Worm (Caenorhabditis elegans) whole organism, young adult: Measurements from ENCODE around the gene F46G11.2.
A peak's percentile ranks its signal among the peaks of the same experiment; 100 is the strongest.

Source experiments
- C17E4.6 ChIP-seq: fragments of 200-800 bp; sonication (Bioruptor generic); IDR thresholded peaks from 2 replicates; pipeline ENCODE4 v1.3.6; 2022; ENCODE audit warnings: missing genetic modification reagents, missing genetic modification characterization, missing compliant biosample characterization
- Y53F4B.3 ChIP-seq: fragments of 200-800 bp; sonication (Bioruptor generic); IDR thresholded peaks from 2 replicates; pipeline ENCODE4 v1.3.6; 2022; ENCODE audit warnings: missing genetic modification reagents, missing genetic modification characterization, missing compliant biosample characterization
- aptf-3 ChIP-seq: fragments of 200-800 bp; sonication (Bioruptor generic); IDR thresholded peaks from 2 replicates; pipeline ENCODE4 v1.3.6; 2022; ENCODE audit warnings: missing genetic modification characterization, missing compliant biosample characterization
- athp-1 ChIP-seq: sonication (generic microtip); optimal IDR thresholded peaks from 2 replicates; lab custom pipeline; 2017; ENCODE audit warnings: mild to moderate bottlenecking, missing genetic modification characterization, missing compliant biosample characterization
- cebp-1 ChIP-seq, 2 experiments: fragments of 200-800 bp in 1 of 2; sonication (Bioruptor generic) in 1 of 2; sonication (generic microtip) in 1 of 2; IDR thresholded peaks in 1 of 2; optimal IDR thresholded peaks in 1 of 2; 2 replicates each; pipeline versions ENCODE4 v1.3.6 to Lab custom; 2017 to 2022; ENCODE audit warnings: missing compliant biosample characterization in 2 of 2, missing genetic modification characterization in 2 of 2, mild to moderate bottlenecking in 1 of 2, missing genetic modification reagents in 1 of 2, moderate library complexity in 1 of 2
- dox-1 ChIP-seq: fragments of 200-800 bp; sonication (Bioruptor generic); IDR thresholded peaks from 2 replicates; pipeline ENCODE4 v1.3.6; 2022; ENCODE audit warnings: missing genetic modification reagents, missing genetic modification characterization, missing compliant biosample characterization
- ets-4 ChIP-seq: fragments of 200-800 bp; sonication (Bioruptor generic); optimal IDR thresholded peaks from 2 replicates; lab custom pipeline; 2018; ENCODE audit warnings: mild to moderate bottlenecking, missing genetic modification characterization, missing compliant biosample characterization
- let-607 ChIP-seq, 2 experiments: fragments of 200-800 bp in 1 of 2; sonication (Bioruptor generic) in 1 of 2; sonication (generic microtip) in 1 of 2; optimal IDR thresholded peaks; 2 replicates each; lab custom pipeline; 2016 to 2018; ENCODE audit warnings: mild to moderate bottlenecking in 2 of 2, missing compliant biosample characterization in 2 of 2, missing genetic modification characterization in 2 of 2, moderate library complexity in 2 of 2, missing genotype in 1 of 2
- lin-35 ChIP-seq, 3 experiments: fragments of 150-350 bp in 2 of 3; sonication (generic microtip) in 1 of 3; optimal IDR thresholded peaks; 2 replicates each; lab custom pipeline; 2014 to 2018; ENCODE audit warnings: missing biosample characterization in 3 of 3, missing genetic modification characterization in 3 of 3, missing genetic modification reagents in 3 of 3
- madf-3 ChIP-seq: fragments of 200-800 bp; sonication (Bioruptor generic); IDR thresholded peaks from 2 replicates; pipeline ENCODE4 v1.3.6; 2022; ENCODE audit warnings: missing genetic modification reagents, missing genetic modification characterization, missing compliant biosample characterization
- mes-4 ChIP-seq: sonication (generic microtip); optimal IDR thresholded peaks from 2 replicates; lab custom pipeline; 2016; ENCODE audit warnings: missing genotype, missing genetic modification characterization, missing compliant biosample characterization
- nhr-80 ChIP-seq: sonication (generic microtip); optimal IDR thresholded peaks from 2 replicates; lab custom pipeline; 2016; ENCODE audit warnings: missing genetic modification characterization, missing compliant biosample characterization
- pha-4 ChIP-seq: fragments of 150-350 bp; sonication (generic microtip); optimal IDR thresholded peaks from 2 replicates; lab custom pipeline; 2014; ENCODE audit warnings: missing biosample characterization, missing genetic modification reagents, missing genetic modification characterization
- sea-2 ChIP-seq: fragments of 200-800 bp; sonication (Bioruptor generic); IDR thresholded peaks from 2 replicates; pipeline ENCODE4 v1.3.6; 2022; ENCODE audit warnings: missing genetic modification characterization, missing compliant biosample characterization
- sptf-2 ChIP-seq: fragments of 200-800 bp; sonication (Bioruptor generic); optimal IDR thresholded peaks from 2 replicates; lab custom pipeline; 2018; ENCODE audit warnings: mild to moderate bottlenecking, missing genetic modification characterization, missing compliant biosample characterization
- tlf-1 ChIP-seq: fragments of 200-800 bp; sonication (Bioruptor generic); optimal IDR thresholded peaks from 2 replicates; lab custom pipeline; 2018; ENCODE audit warnings: mild to moderate bottlenecking, missing genetic modification characterization, missing compliant biosample characterization
- ztf-22 ChIP-seq: fragments of 200-800 bp; sonication (Bioruptor generic); optimal IDR thresholded peaks from 2 replicates; lab custom pipeline; 2018; ENCODE audit warnings: mild to moderate bottlenecking, missing genetic modification characterization, moderate library complexity, missing compliant biosample characterization
- ztf-3 ChIP-seq: fragments of 200-800 bp; sonication (Bioruptor generic); optimal IDR thresholded peaks from 2 replicates; lab custom pipeline; 2018; ENCODE audit warnings: mild to moderate bottlenecking, missing genetic modification characterization, missing compliant biosample characterization
- ztf-6 ChIP-seq: fragments of 200-800 bp; sonication (Bioruptor generic); IDR thresholded peaks from 2 replicates; pipeline ENCODE4 v1.3.6; 2022; ENCODE audit warnings: missing genetic modification reagents, missing genetic modification characterization, missing compliant biosample characterization

Gene F46G11.2

DNA sequence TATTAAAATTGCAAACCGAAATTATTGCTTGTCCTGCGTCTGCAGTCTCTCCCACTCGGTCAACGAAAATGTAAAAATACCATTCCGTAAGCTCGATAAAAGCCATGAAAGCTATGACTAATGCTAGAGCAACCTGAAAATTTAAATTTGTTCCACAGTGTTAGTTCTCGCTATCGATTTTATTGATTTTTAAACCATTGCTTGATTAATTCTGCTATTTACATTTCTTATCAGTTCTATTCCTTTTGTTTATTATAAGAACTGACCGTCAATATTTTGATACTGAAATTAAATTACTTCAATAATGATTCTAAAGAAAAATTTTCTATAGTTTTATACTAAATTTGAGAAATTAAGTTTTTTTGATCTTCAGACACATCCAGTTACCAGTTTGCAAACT lies 51.2 kb downstream of the F46G11.2 start:
- no peak for TF ChIP-seq ztf-3 (GFP tag; lab: Kevin White, UChicago)
- TF ChIP-seq, all 124 proteins: peak for 0

ce11 chrX:5839643-5840042 lies 51.7 kb downstream of the F46G11.2 start, which contains the start of gene dct-11:
dct-11 (minus strand) TSS chrX:5839778.
- TF ChIP-seq nhr-80 (tag; lab: Kevin White, UChicago) = peak; percentile 94
- TF ChIP-seq let-607 (tag; optimal IDR thresholded peaks at IDR 0.05; lab: Kevin White, UChicago) = peak; percentile 93 to 95
- no peak for TF ChIP-seq cebp-1 (GFP tag; IDR thresholded peaks at IDR 0.05; lab: Robert Waterston, UW)
- TF ChIP-seq cebp-1 (tag; optimal IDR thresholded peaks at IDR 0.05; lab: Kevin White, UChicago) = peak; percentile 42
- TF ChIP-seq sea-2 (GFP tag; lab: Robert Waterston, UW) = no peak
- peak; percentile 32; the same call in 1 of the 2 replicates for TF ChIP-seq dox-1
- TF ChIP-seq lin-35 (GFP tag; optimal IDR thresholded peaks at IDR 0.05; lab: Kevin White, UChicago) = no peak
- TF ChIP-seq mes-4 = no peak
- TF ChIP-seq aptf-3 (GFP tag; lab: Robert Waterston, UW) = no peak
- peak; percentile 39 for TF ChIP-seq pha-4 (tag; lab: Kevin White, UChicago)
- no peak for TF ChIP-seq ztf-6
- no peak for TF ChIP-seq madf-3 (GFP tag; lab: Robert Waterston, UW)
- no peak for TF ChIP-seq tlf-1
- TF ChIP-seq C17E4.6 (GFP tag; lab: Robert Waterston, UW) = no peak
- peak; percentile 6 for TF ChIP-seq ets-4 (GFP tag; lab: Kevin White, UChicago)
- no peak for TF ChIP-seq sptf-2 (GFP tag; lab: Kevin White, UChicago)
- no peak for TF ChIP-seq Y53F4B.3 (GFP tag; lab: Robert Waterston, UW)
- peak; percentile 23 for TF ChIP-seq ztf-22 (GFP tag; lab: Kevin White, UChicago)
- no peak for TF ChIP-seq athp-1 (tag; lab: Kevin White, UChicago)
